Fruit fly (Drosophila melanogaster) Kc167 (cell line): Measurements from ENCODE around the gene CG15247.

Experiments
- Myc ChIP-seq: fragments of >200 bp; optimal IDR thresholded peaks from 2 replicates; lab custom pipeline; 2017; ENCODE audit warnings: missing external identifiers
- Sin3A ChIP-seq: fragments of >200 bp; optimal IDR thresholded peaks from 2 replicates; lab custom pipeline; 2018; ENCODE audit warnings: missing external identifiers
- h ChIP-seq: fragments of >200 bp; optimal IDR thresholded peaks from 3 replicates; lab custom pipeline; 2018; ENCODE audit warnings: missing external identifiers
- insv ChIP-seq: fragments of >200 bp; optimal IDR thresholded peaks from 3 replicates; lab custom pipeline; 2018; ENCODE audit warnings: missing external identifiers
- psq ChIP-seq: fragments of >200 bp; optimal IDR thresholded peaks from 2 replicates; lab custom pipeline; 2017; ENCODE audit warnings: missing external identifiers
- ttk ChIP-seq: sonication (Bioruptor generic); optimal IDR thresholded peaks from 2 replicates; lab custom pipeline; 2017; ENCODE audit warnings: missing external identifiers

The CG15247 gene

DNA sequence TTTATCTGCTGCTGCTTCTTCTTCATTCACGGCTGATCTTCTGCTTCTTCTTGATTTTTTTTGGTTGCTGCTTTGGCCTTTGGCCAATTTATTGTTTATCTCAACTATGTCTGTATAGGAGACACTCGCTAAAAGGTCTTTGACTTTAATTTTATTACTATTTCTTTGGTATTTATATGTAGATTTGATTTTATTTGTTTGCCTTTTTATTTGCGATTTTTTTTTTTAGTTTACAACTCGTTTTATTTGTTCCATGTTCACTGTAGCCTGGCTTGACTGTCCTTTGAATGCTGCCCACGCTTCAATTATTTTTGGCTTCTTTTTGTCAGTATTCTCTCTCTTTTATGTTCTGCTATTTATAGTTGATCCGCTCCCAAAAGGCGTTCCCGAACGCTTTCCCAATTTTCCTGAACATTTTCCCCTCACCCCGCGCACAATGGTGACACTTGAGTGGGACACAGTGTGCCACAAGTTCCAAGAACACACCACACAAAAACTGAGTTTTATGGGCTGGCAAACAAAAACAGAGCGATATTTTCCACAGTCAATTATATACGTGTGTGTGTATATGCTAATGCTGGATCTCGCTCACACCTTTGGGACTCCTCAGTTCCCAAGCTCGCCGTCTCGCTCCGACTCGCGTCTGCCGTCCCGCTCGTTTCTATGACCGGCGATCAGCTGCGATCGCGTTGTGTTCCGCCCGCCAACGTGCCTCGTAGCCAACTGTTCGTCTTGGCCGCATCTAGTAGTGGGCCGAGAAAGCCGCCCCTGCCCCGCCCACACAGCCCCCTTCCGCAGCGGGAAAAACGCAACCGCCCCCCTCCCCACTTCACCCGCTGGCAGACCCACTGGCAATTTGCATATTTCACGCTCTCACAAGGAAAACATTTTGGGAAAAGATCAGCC is at the start of gene CG15247:
CG15247 (minus strand) TSS at position 725 of the 906 bp plus-strand sequence.
- TF ChIP-seq ttk (lab: Kevin White, UChicago): no peak
- TF ChIP-seq h (lab: Kevin White, UChicago): no peak
- no peak for TF ChIP-seq insv (lab: Kevin White, UChicago)
- no peak for TF ChIP-seq Myc (lab: Kevin White, UChicago)
- no peak for TF ChIP-seq psq (lab: Kevin White, UChicago)
- no peak for TF ChIP-seq Sin3A (lab: Kevin White, UChicago)

dm6 chrX:9911751-9912150 is 35.3 kb upstream of the CG15247 start:
- TF ChIP-seq Sin3A (lab: Kevin White, UChicago): no peak
- TF ChIP-seq insv (lab: Kevin White, UChicago): no peak
- TF ChIP-seq h (lab: Kevin White, UChicago): no peak
- no peak for TF ChIP-seq Myc (lab: Kevin White, UChicago)
- TF ChIP-seq ttk (lab: Kevin White, UChicago): no peak
- TF ChIP-seq psq (lab: Kevin White, UChicago): no peak

- TF ChIP-seq ttk (lab: Kevin White, UChicago) (no peak), psq (lab: Kevin White, UChicago) (no peak), Myc (lab: Kevin White, UChicago) (no peak), insv (lab: Kevin White, UChicago) (no peak), h (lab: Kevin White, UChicago) (no peak)
Measured at dm6 chrX:9911026-9911425, 34.6 kb upstream of the CG15247 start, which contains the start of gene CG1986. Gene CG1986, minus strand, starts transcription at chrX:9911126.

DNA sequence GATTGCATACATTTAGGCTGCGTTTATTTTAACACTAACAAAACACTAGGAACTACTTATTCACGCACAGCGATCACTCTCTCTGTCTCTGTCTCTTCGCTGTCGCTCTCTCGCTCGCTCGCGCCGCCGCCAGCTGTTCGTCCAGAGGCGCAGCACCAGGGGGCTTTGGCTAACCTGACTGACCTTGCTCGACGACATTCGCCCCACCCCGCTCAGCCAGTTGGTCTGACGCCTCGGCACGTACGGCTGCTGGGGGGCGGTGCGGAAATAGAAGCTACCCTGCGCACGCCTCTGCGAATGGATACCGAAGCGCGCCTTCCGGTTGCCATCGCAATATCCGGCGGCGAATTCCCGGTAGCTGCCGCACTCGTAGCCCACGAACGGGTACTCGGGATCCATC is 32.9 kb upstream of the CG15247 start:
- TF ChIP-seq Sin3A (lab: Kevin White, UChicago) (no peak), h (lab: Kevin White, UChicago) (no peak), Myc (lab: Kevin White, UChicago) (no peak), psq (lab: Kevin White, UChicago) (no peak), insv (lab: Kevin White, UChicago) (no peak), ttk (lab: Kevin White, UChicago) (no peak)

- no peak for TF ChIP-seq Sin3A (lab: Kevin White, UChicago)
- no peak for TF ChIP-seq h (lab: Kevin White, UChicago)
- TF ChIP-seq Myc (lab: Kevin White, UChicago): no peak
- no peak for TF ChIP-seq ttk (lab: Kevin White, UChicago)
- no peak for TF ChIP-seq insv (lab: Kevin White, UChicago)
- no peak for TF ChIP-seq psq (lab: Kevin White, UChicago)
Measured at dm6 chrX:9899535-9900179, 23.2 kb upstream of the CG15247 start, which contains the start of gene CG15249. Gene CG15249, minus strand, starts transcription at chrX:9899585.

dm6 chrX:9897599-9897998 is 21.1 kb upstream of the CG15247 start:
- TF ChIP-seq Sin3A (lab: Kevin White, UChicago): no peak
- no peak for TF ChIP-seq h (lab: Kevin White, UChicago)
- TF ChIP-seq insv (lab: Kevin White, UChicago): no peak
- TF ChIP-seq psq (lab: Kevin White, UChicago): no peak

DNA sequence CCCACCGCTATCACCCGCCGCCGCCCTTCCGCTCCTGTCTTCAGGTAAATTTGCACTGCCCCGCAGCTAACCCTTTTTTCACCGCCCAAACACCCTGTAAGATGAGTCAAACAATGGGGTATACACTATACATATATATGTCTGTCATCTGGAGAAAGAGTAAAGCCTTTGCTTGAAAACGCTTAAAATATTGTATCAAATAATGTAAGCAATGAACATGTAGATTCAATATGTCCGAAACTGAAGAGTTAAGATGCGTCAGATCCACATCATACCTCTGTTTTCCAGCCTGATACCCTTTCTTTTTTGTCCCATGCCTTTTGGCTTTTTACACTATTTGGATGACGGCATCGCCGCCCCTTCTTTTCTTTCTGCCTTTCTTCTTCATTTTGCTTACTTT is 16.4 kb upstream of the CG15247 start:
- no peak for TF ChIP-seq psq (lab: Kevin White, UChicago)

- TF ChIP-seq insv (lab: Kevin White, UChicago): no peak
- TF ChIP-seq psq (lab: Kevin White, UChicago): no peak
- TF ChIP-seq Sin3A (lab: Kevin White, UChicago): no peak
- no peak for TF ChIP-seq h (lab: Kevin White, UChicago)
- no peak for TF ChIP-seq ttk (lab: Kevin White, UChicago)
- no peak for TF ChIP-seq Myc (lab: Kevin White, UChicago)
Measured at dm6 chrX:9889686-9890085, 13.2 kb upstream of the CG15247 start.

DNA sequence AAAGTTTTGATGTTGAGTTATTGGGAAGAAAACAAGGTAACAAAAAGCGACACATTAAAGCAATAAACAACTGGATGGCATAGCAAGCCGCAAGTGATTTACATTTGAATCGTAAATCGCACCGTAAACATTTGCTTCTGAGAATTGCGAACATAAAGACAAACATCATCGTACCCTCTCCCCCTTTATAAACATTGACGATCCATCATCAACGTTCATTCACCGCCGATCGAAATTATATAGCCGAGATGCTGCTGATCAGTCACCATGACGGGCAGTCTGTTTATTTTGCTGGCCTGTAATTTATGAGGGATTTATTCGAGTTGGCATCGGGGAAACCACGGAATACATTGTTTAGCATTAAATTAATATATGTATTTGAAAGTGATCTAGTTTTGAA is 8.9 kb upstream of the CG15247 start:
- TF ChIP-seq psq (lab: Kevin White, UChicago) (no peak), h (lab: Kevin White, UChicago) (no peak), Myc (lab: Kevin White, UChicago) (no peak), Sin3A (lab: Kevin White, UChicago) (no peak), ttk (lab: Kevin White, UChicago) (no peak), insv (lab: Kevin White, UChicago) (no peak)

DNA sequence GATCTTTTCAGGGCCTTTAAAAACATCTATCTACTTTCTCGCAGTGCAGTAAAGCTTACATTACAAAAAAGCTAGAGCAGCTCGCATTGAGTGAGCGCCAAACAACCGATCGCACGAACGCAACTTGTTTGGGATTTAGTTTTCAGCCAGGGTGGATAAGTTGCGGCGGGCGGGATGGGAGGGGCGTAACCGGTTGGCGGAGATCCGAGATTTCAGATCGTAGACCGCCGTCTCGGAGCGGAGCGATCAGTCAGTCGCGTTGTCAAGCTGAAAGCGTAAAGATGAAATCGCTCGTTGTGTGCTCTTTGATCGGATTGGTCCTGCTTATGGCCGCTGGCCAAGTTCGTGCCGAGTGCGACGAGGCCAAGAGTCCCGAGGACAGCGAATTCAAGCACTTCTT is 7.7 kb upstream of the CG15247 start, which contains the start of gene CG9691:
CG9691 (plus strand) TSS at position 222 of the 400 bp plus-strand sequence.
- TF ChIP-seq Myc (lab: Kevin White, UChicago): no peak
- TF ChIP-seq h (lab: Kevin White, UChicago): no peak

DNA sequence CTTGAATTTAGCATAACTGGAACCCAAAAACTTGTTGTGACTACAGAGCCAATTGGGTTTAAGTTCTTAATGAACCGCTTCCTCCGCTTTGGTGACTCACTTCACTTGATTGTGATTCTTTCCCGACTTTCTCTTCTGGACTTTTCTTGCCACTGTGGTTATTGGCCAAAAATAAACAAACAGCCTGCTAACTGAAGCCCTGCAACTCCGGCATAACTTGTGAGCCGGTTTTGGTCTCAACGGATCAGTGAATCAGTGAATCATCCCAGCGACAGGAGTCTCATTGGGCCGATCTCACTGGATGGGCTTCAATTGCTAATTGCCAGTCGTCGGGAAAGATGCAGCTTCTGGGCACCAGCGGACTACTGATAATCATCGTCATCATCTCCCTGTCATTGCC is 6.4 kb upstream of the CG15247 start:
- no peak for TF ChIP-seq psq (lab: Kevin White, UChicago)
- TF ChIP-seq Sin3A (lab: Kevin White, UChicago): no peak
- TF ChIP-seq h (lab: Kevin White, UChicago): no peak
- no peak for TF ChIP-seq insv (lab: Kevin White, UChicago)
- no peak for TF ChIP-seq ttk (lab: Kevin White, UChicago)
- TF ChIP-seq Myc (lab: Kevin White, UChicago): no peak
